Fruit fly (Drosophila melanogaster) whole organism, larva: ENCODE results near the gene mri.

Experiments used
- noc ChIP-seq: fragments of 200-800 bp; sonication (Bioruptor generic); optimal IDR thresholded peaks from 3 replicates; lab custom pipeline; 2019; ENCODE audit warnings: missing biosample characterization, mild to moderate bottlenecking, missing genetic modification characterization, moderate library complexity

Gene mri

dm6 chr3L:224004-224951 lies 24.3 kb downstream of the mri start:
- no peak for TF ChIP-seq noc

dm6 chr3L:225120-225519 lies 25.1 kb downstream of the mri start:
- no peak for TF ChIP-seq noc

dm6 chr3L:231504-231903 lies 31.5 kb downstream of the mri start, which contains the start of gene CG42846:
TSS of gene CG42846 (minus strand) at chr3L:231604.
- TF ChIP-seq noc = no peak

- TF ChIP-seq noc = no peak
These were observed 32.3 kb downstream of the mri start, which contains the start of gene CG34454 for dm6 chr3L:232267-232666. TSS of gene CG34454 (minus strand) at chr3L:232350.

dm6 chr3L:233251-233650 lies 33.3 kb downstream of the mri start, which contains the start of gene CG34453:
TSS of gene CG34453 (minus strand) at chr3L:233351.
- TF ChIP-seq noc = no peak

- TF ChIP-seq noc = no peak
These were observed 34.4 kb downstream of the mri start for dm6 chr3L:234337-234736.

dm6 chr3L:246644-247199 lies 46.7 kb downstream of the mri start:
- no peak for TF ChIP-seq noc

- TF ChIP-seq noc = no peak
These were observed 47.7 kb downstream of the mri start, which contains the start of gene mthl14 for dm6 chr3L:247482-248225. TSS of gene mthl14 (plus strand) at chr3L:247491.

- TF ChIP-seq noc = no peak
These were observed 48.3 kb downstream of the mri start for dm6 chr3L:248226-248758.
